Worm (Caenorhabditis elegans) whole organism, young adult: ENCODE measurements around the gene B0228.6.

Experiments used
- atf-7 ChIP-seq: sonication (generic microtip); optimal IDR thresholded peaks from 2 replicates; lab custom pipeline; 2017; ENCODE audit warnings: mild to moderate bottlenecking, missing genetic modification characterization, missing compliant biosample characterization
- bed-2 ChIP-seq: fragments of 200-800 bp; sonication (Bioruptor generic); IDR thresholded peaks from 2 replicates; pipeline ENCODE4 v1.3.6; 2022; ENCODE audit warnings: missing genetic modification reagents, missing genetic modification characterization, missing compliant biosample characterization
- cebp-1 ChIP-seq, 2 experiments: fragments of 200-800 bp in 1 of 2; sonication (Bioruptor generic) in 1 of 2; sonication (generic microtip) in 1 of 2; IDR thresholded peaks in 1 of 2; optimal IDR thresholded peaks in 1 of 2; 2 replicates each; pipeline versions ENCODE4 v1.3.6 to Lab custom; 2017 to 2022; ENCODE audit warnings: missing compliant biosample characterization in 2 of 2, missing genetic modification characterization in 2 of 2, mild to moderate bottlenecking in 1 of 2, missing genetic modification reagents in 1 of 2, moderate library complexity in 1 of 2
- nhr-80 ChIP-seq: sonication (generic microtip); optimal IDR thresholded peaks from 2 replicates; lab custom pipeline; 2016; ENCODE audit warnings: missing genetic modification characterization, missing compliant biosample characterization
- rec-8 ChIP-seq, 2 experiments: sonication (generic microtip); optimal IDR thresholded peaks; 2 replicates each; lab custom pipeline; 2016; ENCODE audit warnings: mild to moderate bottlenecking in 2 of 2, missing genetic modification characterization in 2 of 2, missing genetic modification reagents in 2 of 2, missing genotype in 2 of 2, missing biosample characterization in 1 of 2, missing compliant biosample characterization in 1 of 2, moderate library complexity in 1 of 2

The B0228.6 gene

DNA sequence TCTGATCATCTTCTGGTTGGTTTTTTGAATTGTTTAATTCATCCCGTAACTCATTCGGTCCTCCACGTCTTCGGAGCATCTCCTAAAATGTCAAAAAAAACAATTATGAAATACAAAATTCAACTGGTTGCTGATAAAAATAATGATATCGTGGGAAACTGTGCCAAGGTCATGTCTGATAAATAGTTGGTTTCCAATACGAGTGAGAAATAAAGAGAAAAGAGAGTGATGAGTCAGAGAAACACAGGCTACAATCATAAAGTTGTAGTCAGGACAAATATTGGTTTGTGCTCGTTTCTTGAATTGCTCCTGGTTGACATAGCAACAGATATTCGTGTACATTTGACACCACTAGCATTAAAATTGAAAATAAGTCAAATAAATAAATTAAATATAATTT lies 49.8 kb downstream of the B0228.6 start, which contains the start of gene B0495.7:
Gene B0495.7 (minus strand): TSS at position 82 of the 400 bp plus-strand sequence.
- TF ChIP-seq rec-8 (tag; optimal IDR thresholded peaks at IDR 0.05; lab: Kevin White, UChicago) (no peak), cebp-1 (GFP tag; IDR thresholded peaks at IDR 0.05; lab: Robert Waterston, UW) (no peak), cebp-1 (tag; optimal IDR thresholded peaks at IDR 0.05; lab: Kevin White, UChicago) (peak; percentile 46), bed-2 (GFP tag; lab: Robert Waterston, UW) (no peak), nhr-80 (peak; percentile 73)

DNA sequence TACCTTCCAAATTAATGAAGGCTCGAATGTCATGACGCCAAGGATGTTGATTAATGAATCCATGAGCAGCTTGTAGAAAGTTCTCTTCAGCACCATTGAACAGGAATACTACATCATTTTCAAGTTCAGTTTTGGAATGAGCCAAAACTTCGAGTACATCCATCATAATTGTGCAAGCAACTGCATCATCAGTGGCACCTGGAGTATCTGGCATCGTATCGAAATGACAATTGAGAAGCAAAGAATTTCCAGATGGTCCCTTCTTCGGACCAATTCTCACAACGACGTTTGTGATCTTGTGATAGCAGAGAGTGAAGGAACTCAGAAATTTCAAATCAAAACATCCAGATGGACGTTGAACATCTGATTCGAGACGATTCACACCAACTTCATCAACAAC lies 50.6 kb downstream of the B0228.6 start:
- no peak for TF ChIP-seq atf-7 (tag; lab: Kevin White, UChicago)
